Worm (Caenorhabditis elegans) whole organism, young adult: ENCODE results near the gene B0035.3.
A peak's percentile ranks its signal among the peaks of the same experiment; 100 is the strongest.

Source experiments
- B0019.2 ChIP-seq: fragments of 200-800 bp; sonication (Bioruptor generic); conservative IDR thresholded peaks from 2 replicates; pipeline ENCODE4 v1.3.6; 2022; ENCODE audit warnings: missing genetic modification reagents, missing genetic modification characterization, missing compliant biosample characterization
- C17E4.6 ChIP-seq: fragments of 200-800 bp; sonication (Bioruptor generic); IDR thresholded peaks from 2 replicates; pipeline ENCODE4 v1.3.6; 2022; ENCODE audit warnings: missing genetic modification reagents, missing genetic modification characterization, missing compliant biosample characterization
- F23B12.7 ChIP-seq: sonication (generic microtip); optimal IDR thresholded peaks from 2 replicates; lab custom pipeline; 2017; ENCODE audit warnings: missing genetic modification characterization, mild to moderate bottlenecking, missing compliant biosample characterization, antibody characterized with exemption, moderate library complexity; ENCODE audit not compliant: insufficient read depth
- F33H1.4 ChIP-seq: fragments of 200-800 bp; sonication (Bioruptor generic); IDR thresholded peaks from 2 replicates; pipeline ENCODE4 v1.3.6; 2022; ENCODE audit warnings: missing genetic modification reagents, missing genetic modification characterization, missing compliant biosample characterization
- F39B2.1 ChIP-seq: fragments of 200-800 bp; sonication (Bioruptor generic); IDR thresholded peaks from 2 replicates; pipeline ENCODE4 v1.3.6; 2022; ENCODE audit warnings: missing genetic modification reagents, missing genetic modification characterization, missing compliant biosample characterization
- F49E8.2 ChIP-seq: sonication (generic microtip); optimal IDR thresholded peaks from 3 replicates; lab custom pipeline; 2017; ENCODE audit warnings: missing genetic modification characterization, mild to moderate bottlenecking, missing compliant biosample characterization, antibody characterized with exemption, moderate library complexity; ENCODE audit not compliant: insufficient read depth
- K11D2.4 ChIP-seq: fragments of 200-800 bp; sonication (Bioruptor generic); IDR thresholded peaks from 2 replicates; pipeline ENCODE4 v1.3.6; 2022; ENCODE audit warnings: missing genetic modification reagents, missing genetic modification characterization, missing compliant biosample characterization
- Y53F4B.3 ChIP-seq: fragments of 200-800 bp; sonication (Bioruptor generic); IDR thresholded peaks from 2 replicates; pipeline ENCODE4 v1.3.6; 2022; ENCODE audit warnings: missing genetic modification reagents, missing genetic modification characterization, missing compliant biosample characterization
- Y53G8AR.9 ChIP-seq: fragments of 200-800 bp; sonication (Bioruptor generic); conservative IDR thresholded peaks from 2 replicates; pipeline ENCODE4 v1.3.6; 2022; ENCODE audit warnings: missing genetic modification reagents, missing genetic modification characterization, missing compliant biosample characterization
- Y95B8A.8 ChIP-seq: fragments of 200-800 bp; sonication (Bioruptor generic); IDR thresholded peaks from 2 replicates; pipeline ENCODE4 v1.3.6; 2022; ENCODE audit warnings: missing genetic modification reagents, missing genetic modification characterization, missing compliant biosample characterization
- akir-1 ChIP-seq: fragments of 200-800 bp; sonication (Bioruptor generic); optimal IDR thresholded peaks from 2 replicates; lab custom pipeline; 2018; ENCODE audit warnings: mild to moderate bottlenecking, missing genetic modification characterization, moderate library complexity, missing compliant biosample characterization
- attf-6 ChIP-seq: fragments of 200-800 bp; sonication (Bioruptor generic); IDR thresholded peaks from 2 replicates; pipeline ENCODE4 v1.3.6; 2022; ENCODE audit warnings: missing genetic modification reagents, missing genetic modification characterization, missing compliant biosample characterization
- bed-1 ChIP-seq: fragments of 200-800 bp; sonication (Bioruptor generic); IDR thresholded peaks from 2 replicates; pipeline ENCODE4 v1.3.6; 2022; ENCODE audit warnings: missing genetic modification reagents, missing genetic modification characterization, missing compliant biosample characterization
- ceh-100 ChIP-seq: fragments of 200-800 bp; sonication (Bioruptor generic); IDR thresholded peaks from 2 replicates; pipeline ENCODE4 v1.3.6; 2022; ENCODE audit warnings: missing genetic modification reagents, missing genetic modification characterization, missing compliant biosample characterization
- dox-1 ChIP-seq: fragments of 200-800 bp; sonication (Bioruptor generic); IDR thresholded peaks from 2 replicates; pipeline ENCODE4 v1.3.6; 2022; ENCODE audit warnings: missing genetic modification reagents, missing genetic modification characterization, missing compliant biosample characterization
- egl-44 ChIP-seq: fragments of 200-800 bp; sonication (Bioruptor generic); IDR thresholded peaks from 2 replicates; pipeline ENCODE4 v1.3.6; 2022; ENCODE audit warnings: missing genetic modification reagents, missing genetic modification characterization, missing compliant biosample characterization
- ekl-4 ChIP-seq: fragments of 200-800 bp; sonication (Bioruptor generic); IDR thresholded peaks from 2 replicates; pipeline ENCODE4 v1.3.6; 2022; ENCODE audit warnings: missing genetic modification reagents, missing genetic modification characterization, missing compliant biosample characterization
- him-1 ChIP-seq: sonication (generic microtip); optimal IDR thresholded peaks from 2 replicates; lab custom pipeline; 2016; ENCODE audit warnings: missing genotype, missing genetic modification reagents, missing genetic modification characterization, missing compliant biosample characterization
- hmg-1.2 ChIP-seq: fragments of 200-800 bp; sonication (Bioruptor generic); IDR thresholded peaks from 2 replicates; pipeline ENCODE4 v1.3.6; 2022; ENCODE audit warnings: missing genetic modification reagents, missing genetic modification characterization, missing compliant biosample characterization
- hmg-20 ChIP-seq: fragments of 200-800 bp; sonication (Bioruptor generic); IDR thresholded peaks from 2 replicates; pipeline ENCODE4 v1.3.6; 2022; ENCODE audit warnings: missing genetic modification reagents, missing genetic modification characterization, missing compliant biosample characterization
- hsf-1 ChIP-seq: fragments of 200-800 bp; sonication (Bioruptor generic); IDR thresholded peaks from 2 replicates; pipeline ENCODE4 v1.3.6; 2022; ENCODE audit warnings: missing genetic modification reagents, missing genetic modification characterization, missing compliant biosample characterization
- lin-26 ChIP-seq: fragments of 200-800 bp; sonication (Bioruptor generic); IDR thresholded peaks from 2 replicates; pipeline ENCODE4 v1.3.6; 2022; ENCODE audit warnings: missing genetic modification reagents, missing genetic modification characterization, missing compliant biosample characterization
- lin-54 ChIP-seq: fragments of 200-800 bp; sonication (Bioruptor generic); optimal IDR thresholded peaks from 2 replicates; lab custom pipeline; 2018; ENCODE audit warnings: mild to moderate bottlenecking, missing genetic modification characterization, missing compliant biosample characterization
- lsl-1 ChIP-seq: fragments of 200-800 bp; sonication (Bioruptor generic); optimal IDR thresholded peaks from 2 replicates; lab custom pipeline; 2018; ENCODE audit warnings: mild to moderate bottlenecking, missing genetic modification characterization, moderate library complexity, missing compliant biosample characterization
- madf-3 ChIP-seq: fragments of 200-800 bp; sonication (Bioruptor generic); IDR thresholded peaks from 2 replicates; pipeline ENCODE4 v1.3.6; 2022; ENCODE audit warnings: missing genetic modification reagents, missing genetic modification characterization, missing compliant biosample characterization
- madf-6 ChIP-seq: fragments of 200-800 bp; sonication (Bioruptor generic); IDR thresholded peaks from 2 replicates; pipeline ENCODE4 v1.3.6; 2022; ENCODE audit warnings: missing genetic modification reagents, missing genetic modification characterization, missing compliant biosample characterization
- madf-8 ChIP-seq: fragments of 200-800 bp; sonication (Bioruptor generic); conservative IDR thresholded peaks from 2 replicates; pipeline ENCODE4 v1.3.6; 2022; ENCODE audit warnings: missing genetic modification reagents, missing genetic modification characterization, missing compliant biosample characterization
- mel-28 ChIP-seq: sonication (generic microtip); optimal IDR thresholded peaks from 2 replicates; lab custom pipeline; 2016; ENCODE audit warnings: borderline replicate concordance, mild to moderate bottlenecking, missing genetic modification characterization, missing compliant biosample characterization
- nfyb-1 ChIP-seq: fragments of 200-800 bp; sonication (Bioruptor generic); IDR thresholded peaks from 2 replicates; pipeline ENCODE4 v1.3.6; 2022; ENCODE audit warnings: missing genetic modification reagents, missing genetic modification characterization, missing compliant biosample characterization
- pha-4 ChIP-seq: fragments of 150-350 bp; sonication (generic microtip); optimal IDR thresholded peaks from 2 replicates; lab custom pipeline; 2014; ENCODE audit warnings: missing biosample characterization, missing genetic modification reagents, missing genetic modification characterization
- rcor-1 ChIP-seq: fragments of 200-800 bp; sonication (Bioruptor generic); IDR thresholded peaks from 2 replicates; pipeline ENCODE4 v1.3.6; 2022; ENCODE audit warnings: missing genetic modification reagents, missing genetic modification characterization, missing compliant biosample characterization
- sdz-38 ChIP-seq: sonication (generic microtip); optimal IDR thresholded peaks from 2 replicates; lab custom pipeline; 2016; ENCODE audit warnings: missing genotype, missing genetic modification characterization, missing compliant biosample characterization
- snpc-1.3 ChIP-seq: sonication (generic microtip); optimal IDR thresholded peaks from 2 replicates; lab custom pipeline; 2017; ENCODE audit warnings: missing genetic modification characterization, mild to moderate bottlenecking, missing compliant biosample characterization, antibody characterized with exemption, moderate library complexity, missing genotype, missing genetic modification reagents; ENCODE audit not compliant: insufficient read depth
- tlf-1 ChIP-seq: fragments of 200-800 bp; sonication (Bioruptor generic); optimal IDR thresholded peaks from 2 replicates; lab custom pipeline; 2018; ENCODE audit warnings: mild to moderate bottlenecking, missing genetic modification characterization, missing compliant biosample characterization
- xnd-1 ChIP-seq: sonication (generic microtip); optimal IDR thresholded peaks from 2 replicates; lab custom pipeline; 2016; ENCODE audit warnings: missing genotype, missing genetic modification reagents, missing genetic modification characterization, missing compliant biosample characterization
- zfh-2 ChIP-seq: fragments of 200-800 bp; sonication (Bioruptor generic); conservative IDR thresholded peaks from 2 replicates; pipeline ENCODE4 v1.3.6; 2022; ENCODE audit warnings: missing genetic modification reagents, missing genetic modification characterization, missing compliant biosample characterization
- ztf-25 ChIP-seq: fragments of 200-800 bp; sonication (Bioruptor generic); IDR thresholded peaks from 2 replicates; pipeline ENCODE4 v1.3.6; 2022; ENCODE audit warnings: missing genetic modification reagents, missing genetic modification characterization, missing compliant biosample characterization

The B0035.3 gene

ce11 chrIV:11340735-11341443, 26.1 kb upstream of the B0035.3 start (continued):
- TF ChIP-seq lin-26 (GFP tag; lab: Robert Waterston, UW), result peak; percentile 92
- no peak for TF ChIP-seq F23B12.7 (tag; lab: Kevin White, UChicago)
- peak; percentile 48; the same call in 1 of the 2 replicates for TF ChIP-seq hsf-1
- TF ChIP-seq F49E8.2 (tag; lab: Kevin White, UChicago), result peak; percentile 60
- 0 out of 2 replicates have a peak, but pooled peaks have one; percentile 11 for TF ChIP-seq Y53F4B.3 (GFP tag; lab: Robert Waterston, UW)
- TF ChIP-seq K11D2.4 (GFP tag; lab: Robert Waterston, UW), result no peak
- TF ChIP-seq mel-28 (tag; lab: Kevin White, UChicago), result no peak
- TF ChIP-seq F39B2.1 (GFP tag; lab: Robert Waterston, UW), result peak; percentile 90; the same call in 1 of the 2 replicates
- TF ChIP-seq lsl-1 (GFP tag; lab: Kevin White, UChicago), result peak; percentile 19
- no peak for TF ChIP-seq zfh-2 (GFP tag; lab: Robert Waterston, UW)
- TF ChIP-seq akir-1 (GFP tag; lab: Kevin White, UChicago), result no peak
- no peak for TF ChIP-seq sdz-38 (tag; lab: Kevin White, UChicago)
- TF ChIP-seq madf-8 (GFP tag; lab: Robert Waterston, UW), result peak; percentile 17; the same call in 1 of the 2 replicates
- TF ChIP-seq hmg-20 (GFP tag; lab: Robert Waterston, UW), result 0 out of 2 replicates have a peak, but pooled peaks have one; percentile 2
- peak; percentile 45 for TF ChIP-seq lin-54 (GFP tag; lab: Kevin White, UChicago)
- peak; percentile 7 for TF ChIP-seq tlf-1 (GFP tag; lab: Kevin White, UChicago)
- TF ChIP-seq bed-1 (GFP tag; lab: Robert Waterston, UW), result no peak
- peak; percentile 49; the same call in 1 of the 2 replicates for TF ChIP-seq B0019.2 (GFP tag; lab: Robert Waterston, UW)
- peak; percentile 78 for TF ChIP-seq nfyb-1 (GFP tag; lab: Robert Waterston, UW)
- peak; percentile 82; the same call in 1 of the 2 replicates for TF ChIP-seq Y95B8A.8 (GFP tag; lab: Robert Waterston, UW)
- TF ChIP-seq snpc-1.3 (tag; lab: Kevin White, UChicago), result peak; percentile 65
- TF ChIP-seq C17E4.6 (GFP tag; lab: Robert Waterston, UW), result no peak
- TF ChIP-seq pha-4 (tag; lab: Kevin White, UChicago), result no peak
- no peak for TF ChIP-seq xnd-1
- peak; percentile 99 for TF ChIP-seq him-1

- peak; percentile 36; the same call in 1 of the 2 replicates for TF ChIP-seq hmg-1.2 (GFP tag; lab: Robert Waterston, UW)
- TF ChIP-seq dox-1 (GFP tag; lab: Robert Waterston, UW), result peak; percentile 63
- peak; percentile 74; the same call in 1 of the 2 replicates for TF ChIP-seq Y95B8A.8 (GFP tag; lab: Robert Waterston, UW)
- peak; percentile 83 for TF ChIP-seq attf-6 (GFP tag; lab: Robert Waterston, UW)
- TF ChIP-seq madf-6, result peak; percentile 70
- peak; percentile 63 for TF ChIP-seq hsf-1
- TF ChIP-seq Y53G8AR.9, result peak; percentile 66
- peak; percentile 82 for TF ChIP-seq egl-44 (GFP tag; lab: Robert Waterston, UW)
- TF ChIP-seq madf-3 (GFP tag; lab: Robert Waterston, UW), result 0 out of 2 replicates have a peak, but pooled peaks have one; percentile 16
- peak; percentile 85 for TF ChIP-seq lin-26 (GFP tag; lab: Robert Waterston, UW)
- TF ChIP-seq ceh-100 (GFP tag; lab: Robert Waterston, UW), result peak; percentile 22; the same call in 1 of the 2 replicates
- 0 out of 2 replicates have a peak, but pooled peaks have one; percentile 23 for TF ChIP-seq ztf-25
- TF ChIP-seq rcor-1 (GFP tag; lab: Robert Waterston, UW), result peak; percentile 55
- TF ChIP-seq F33H1.4 (GFP tag; lab: Robert Waterston, UW), result peak; percentile 32; the same call in 1 of the 2 replicates
- TF ChIP-seq F39B2.1 (GFP tag; lab: Robert Waterston, UW), result peak; percentile 90
- TF ChIP-seq ekl-4 (GFP tag; lab: Robert Waterston, UW), result peak; percentile 82
These were observed 22.8 kb upstream of the B0035.3 start for ce11 chrIV:11337560-11337959.
